Worm (Caenorhabditis elegans) whole organism, L4 larva: ENCODE data around the gene T01G5.6.

ENCODE experiments used
- ceh-82 ChIP-seq: sonication (generic microtip); optimal IDR thresholded peaks from 2 replicates; lab custom pipeline; 2017; ENCODE audit warnings: missing biosample characterization, missing genetic modification characterization
- hlh-30 ChIP-seq: sonication (generic microtip); optimal IDR thresholded peaks from 2 replicates; lab custom pipeline; 2017; ENCODE audit warnings: antibody characterized with exemption, mild to moderate bottlenecking, missing genetic modification characterization, missing compliant biosample characterization; ENCODE audit not compliant: insufficient read depth
- mdl-1 ChIP-seq, 2 experiments: fragments of 150-350 bp in 1 of 2; sonication (generic microtip) in 1 of 2; optimal IDR thresholded peaks; 2 replicates each; lab custom pipeline; 2014 to 2017; ENCODE audit warnings: missing biosample characterization in 2 of 2, missing genetic modification characterization in 2 of 2
- nhr-237 ChIP-seq: sonication (generic microtip); optimal IDR thresholded peaks from 2 replicates; lab custom pipeline; 2017; ENCODE audit warnings: missing biosample characterization, missing genetic modification characterization
- pqm-1 ChIP-seq: sonication (generic microtip); optimal IDR thresholded peaks from 2 replicates; lab custom pipeline; 2017; ENCODE audit warnings: missing biosample characterization, missing genetic modification characterization
- zag-1 ChIP-seq: fragments of 150-350 bp; optimal IDR thresholded peaks from 2 replicates; lab custom pipeline; 2014; ENCODE audit warnings: missing biosample characterization, missing genetic modification characterization
- zfp-3 ChIP-seq: fragments of 200-800 bp; sonication (Bioruptor generic); conservative IDR thresholded peaks from 2 replicates; pipeline ENCODE4 v1.3.6; 2022; ENCODE audit warnings: missing genetic modification reagents, missing genetic modification characterization, missing compliant biosample characterization

- TF ChIP-seq nhr-237 (tag; lab: Kevin White, UChicago): no peak
- no peak for TF ChIP-seq zfp-3 (GFP tag; lab: Robert Waterston, UW)
- TF ChIP-seq zag-1 (tag; lab: Kevin White, UChicago): no peak
- no peak for TF ChIP-seq mdl-1 (tag; optimal IDR thresholded peaks at IDR 0.05; lab: Kevin White, UChicago)
- TF ChIP-seq pqm-1: no peak
- no peak for TF ChIP-seq hlh-30 (tag; lab: Kevin White, UChicago)
- no peak for TF ChIP-seq ceh-82 (tag; lab: Kevin White, UChicago)
Measured at ce11 chrV:15092666-15093065, 21.2 kb downstream of the T01G5.6 start, which contains the start of gene txt-12.
